Fruit fly (Drosophila melanogaster): Measurements from ENCODE around the gene msl-2.

Gene msl-2

dm6 chr2L:3437068-3437467, 28.8 kb downstream of the msl-2 start (continued):
- TF ChIP-seq CG4328 (GFP tag; optimal IDR thresholded peaks at IDR 0.05): peak; percentile 13
- TF ChIP-seq Opbp (GFP tag; IDR thresholded peaks at IDR 0.05; ENCODE audit: partially characterized antibody): no peak
- TF ChIP-seq aop (GFP tag; IDR thresholded peaks at IDR 0.05): no peak
- no peak for TF ChIP-seq hbn (GFP tag; IDR thresholded peaks at IDR 0.05; ENCODE audit: partially characterized antibody)
- peak; percentile 33 for TF ChIP-seq odd (GFP tag; optimal IDR thresholded peaks at IDR 0.05)
- TF ChIP-seq Hmr (GFP tag; optimal IDR thresholded peaks at IDR 0.05): peak; percentile 26
- no peak for TF ChIP-seq CG12942 (GFP tag; optimal IDR thresholded peaks at IDR 0.05)

- TF ChIP-seq Hr51 (GFP tag; optimal IDR thresholded peaks at IDR 0.05) (peak in 1 of 2 experiments; percentile 44), dan (GFP tag; IDR thresholded peaks at IDR 0.05) (no peak), dm (GFP tag; optimal IDR thresholded peaks at IDR 0.05) (no peak), Drgx (GFP tag; IDR thresholded peaks at IDR 0.05) (peak; percentile 17; the same call in 1 of the 2 replicates), CG11398 (GFP tag; optimal IDR thresholded peaks at IDR 0.05) (no peak), gem (tag; optimal IDR thresholded peaks at IDR 0.05) (peak; percentile 25), Oli (tag; optimal IDR thresholded peaks at IDR 0.05) (peak; percentile 15), CG42726 (GFP tag; IDR thresholded peaks at IDR 0.05; ENCODE audit: partially characterized antibody) (no peak), CG13624 (GFP tag; optimal IDR thresholded peaks at IDR 0.05) (no peak), CG14441 (GFP tag; IDR thresholded peaks at IDR 0.05) (peak; percentile 21; the same call in 1 of the 2 replicates), CG17568 (GFP tag; optimal IDR thresholded peaks at IDR 0.05) (no peak), Trl (optimal IDR thresholded peaks at IDR 0.05) (no peak), Trl (GFP tag; optimal IDR thresholded peaks at IDR 0.05) (no peak), Mad (GFP tag; optimal IDR thresholded peaks at IDR 0.05) (no peak), dmrt99B (tag; optimal IDR thresholded peaks at IDR 0.05) (peak; percentile 28), tx (GFP tag; optimal IDR thresholded peaks at IDR 0.05) (no peak), bowl (GFP tag; IDR thresholded peaks at IDR 0.05) (no peak), amos (GFP tag; IDR thresholded peaks at IDR 0.05; ENCODE audit: partially characterized antibody) (no peak), ac (GFP tag; optimal IDR thresholded peaks at IDR 0.05) (no peak), CG30403 (GFP tag; optimal IDR thresholded peaks at IDR 0.05) (no peak), crol (GFP tag; IDR thresholded peaks at IDR 0.05) (no peak), CG16813 (GFP tag; IDR thresholded peaks at IDR 0.05; ENCODE audit: partially characterized antibody) (no peak), ap (GFP tag; IDR thresholded peaks at IDR 0.05) (no peak), cwo (GFP tag; optimal IDR thresholded peaks at IDR 0.05) (no peak), CG4282 (GFP tag; optimal IDR thresholded peaks at IDR 0.05) (no peak), CG9215 (GFP tag; IDR thresholded peaks at IDR 0.05) (no peak), NC2β (GFP tag; optimal IDR thresholded peaks at IDR 0.05) (no peak), CG2678 (tag; optimal IDR thresholded peaks at IDR 0.05) (peak; percentile 13), pita (GFP tag; optimal IDR thresholded peaks at IDR 0.05) (no peak), Dip2 (GFP tag; IDR thresholded peaks at IDR 0.05) (no peak), HLHmδ (GFP tag; optimal IDR thresholded peaks at IDR 0.05) (no peak), CG9797 (GFP tag; optimal IDR thresholded peaks at IDR 0.05) (no peak), Doc2 (GFP tag; IDR thresholded peaks at IDR 0.05) (no peak), CG15269 (tag; optimal IDR thresholded peaks at IDR 0.05) (peak; percentile 23), Chrac-16 (GFP tag; optimal IDR thresholded peaks at IDR 0.05) (no peak), CG5180 (GFP tag; optimal IDR thresholded peaks at IDR 0.05) (peak; percentile 54), CG3838 (GFP tag; optimal IDR thresholded peaks at IDR 0.05) (no peak), HLH3B (GFP tag; IDR thresholded peaks at IDR 0.05) (0 out of 2 replicates have a peak, but pooled peaks have one; percentile 13), maf-S (GFP tag; optimal IDR thresholded peaks at IDR 0.05) (no peak), CG17361 (GFP tag; IDR thresholded peaks at IDR 0.05) (no peak), esg (GFP tag; conservative IDR thresholded peaks at IDR 0.05) (0 out of 2 replicates have a peak, but pooled peaks have one; percentile 15), CG11504 (tag; optimal IDR thresholded peaks at IDR 0.05) (peak; percentile 13), Dfd (GFP tag; optimal IDR thresholded peaks at IDR 0.05) (no peak)
These were observed 29.6 kb downstream of the msl-2 start for dm6 chr2L:3436347-3436746.
